Fruit fly (Drosophila melanogaster): ENCODE measurements around the gene CG13926.

CG13926 gene

dm6 chr3L:1584781-1585180, 33.2 kb downstream of the CG13926 start (continued):
- TF ChIP-seq CG12219 (GFP tag; optimal IDR thresholded peaks at IDR 0.05) (no peak), CG8765 (GFP tag; IDR thresholded peaks at IDR 0.05) (no peak), CG9876 (GFP tag; optimal IDR thresholded peaks at IDR 0.05) (no peak), Ravus (GFP tag; IDR thresholded peaks at IDR 0.05) (no peak), knrl (GFP tag; IDR thresholded peaks at IDR 0.05; ENCODE audit: partially characterized antibody) (no peak), HmgD (GFP tag; optimal IDR thresholded peaks at IDR 0.05) (no peak), CG3407 (GFP tag; optimal IDR thresholded peaks at IDR 0.05) (no peak), CG3847 (GFP tag; IDR thresholded peaks at IDR 0.05) (no peak), CG7556 (GFP tag; optimal IDR thresholded peaks at IDR 0.05) (no peak), CG30403 (GFP tag; optimal IDR thresholded peaks at IDR 0.05) (no peak), CG11723 (GFP tag; optimal IDR thresholded peaks at IDR 0.05) (no peak), slbo (GFP tag; IDR thresholded peaks at IDR 0.05) (no peak), CG6689 (GFP tag; IDR thresholded peaks at IDR 0.05) (peak; percentile 65), CG4617 (GFP tag; optimal IDR thresholded peaks at IDR 0.05; ENCODE audit: borderline replicate concordance) (no peak), CG17385 (GFP tag; optimal IDR thresholded peaks at IDR 0.05) (no peak), CG17359 (tag; optimal IDR thresholded peaks at IDR 0.05) (peak; percentile 56), Fer1 (GFP tag; optimal IDR thresholded peaks at IDR 0.05) (no peak), Mes4 (GFP tag; optimal IDR thresholded peaks at IDR 0.05) (no peak), Dbx (GFP tag; IDR thresholded peaks at IDR 0.05) (no peak), unc-4 (GFP tag; IDR thresholded peaks at IDR 0.05; ENCODE audit: partially characterized antibody) (no peak), Ets97D (GFP tag; optimal IDR thresholded peaks at IDR 0.05) (no peak), D19A (tag; optimal IDR thresholded peaks at IDR 0.05) (peak; percentile 81), fd64A (GFP tag; optimal IDR thresholded peaks at IDR 0.05) (no peak), Abd-B (GFP tag; optimal IDR thresholded peaks at IDR 0.05) (no peak), CG43689 (GFP tag; IDR thresholded peaks at IDR 0.05) (no peak), CG2202 (tag; optimal IDR thresholded peaks at IDR 0.05) (no peak), Doc2 (GFP tag; IDR thresholded peaks at IDR 0.05) (no peak), sim (GFP tag; IDR thresholded peaks at IDR 0.05) (0 out of 2 replicates have a peak, but pooled peaks have one; percentile 10), slou (GFP tag; optimal IDR thresholded peaks at IDR 0.05) (no peak), CG2712 (tag; optimal IDR thresholded peaks at IDR 0.05) (peak; percentile 36), Dip3 (GFP tag; optimal IDR thresholded peaks at IDR 0.05) (no peak), Fer3 (tag; optimal IDR thresholded peaks at IDR 0.05) (no peak), CG9727 (GFP tag; optimal IDR thresholded peaks at IDR 0.05) (no peak), Jarid2 (GFP tag; optimal IDR thresholded peaks at IDR 0.05) (no peak), CG15479 (GFP tag; optimal IDR thresholded peaks at IDR 0.05) (no peak), Bdp1 (GFP tag; optimal IDR thresholded peaks at IDR 0.05) (no peak), CG4730 (GFP tag; IDR thresholded peaks at IDR 0.05) (0 out of 2 replicates have a peak, but pooled peaks have one; percentile 18), shn (GFP tag; optimal IDR thresholded peaks at IDR 0.05) (no peak), grau (tag; optimal IDR thresholded peaks at IDR 0.05) (no peak), Elba2 (GFP tag; optimal IDR thresholded peaks at IDR 0.05) (no peak), nmo (GFP tag; optimal IDR thresholded peaks at IDR 0.05) (peak; percentile 2), CG32532 (GFP tag; IDR thresholded peaks at IDR 0.05) (peak; percentile 31; the same call in 1 of the 2 replicates), nau (GFP tag; optimal IDR thresholded peaks at IDR 0.05) (no peak), CG17361 (GFP tag; IDR thresholded peaks at IDR 0.05) (0 out of 3 replicates have a peak, but pooled peaks have one; percentile 39), CG11456 (GFP tag; IDR thresholded peaks at IDR 0.05) (peak; percentile 53; the same call in 2 of the 3 replicates), Spps (tag; optimal IDR thresholded peaks at IDR 0.05) (no peak), dysf (GFP tag; IDR thresholded peaks at IDR 0.05) (peak; percentile 54; the same call in 1 of the 3 replicates), bowl (GFP tag; IDR thresholded peaks at IDR 0.05) (no peak), CG2889 (GFP tag; IDR thresholded peaks at IDR 0.05) (no peak), tgo (GFP tag; IDR thresholded peaks at IDR 0.05) (peak; percentile 27; the same call in 2 of the 3 replicates), grn (GFP tag; optimal IDR thresholded peaks at IDR 0.05) (no peak), CG9932 (GFP tag; IDR thresholded peaks at IDR 0.05) (no peak)
